Fruit fly (Drosophila melanogaster): ENCODE measurements around the gene CG12003.

The CG12003 gene

dm6 chr3L:1578391-1578948 lies 13.3 kb downstream of the CG12003 start (continued):
- TF ChIP-seq CrebB (tag; optimal IDR thresholded peaks at IDR 0.05) (no peak), D (optimal IDR thresholded peaks at IDR 0.05) (no peak), D (GFP tag; optimal IDR thresholded peaks at IDR 0.05) (peak; percentile 9), pan (optimal IDR thresholded peaks at IDR 0.05) (no peak), pan (GFP tag; optimal IDR thresholded peaks at IDR 0.05 in 1 of 2, IDR thresholded peaks at IDR 0.05 in 1 of 2) (peak in 1 of 2 experiments; percentile 56), odd (GFP tag; optimal IDR thresholded peaks at IDR 0.05) (peak; percentile 50), sisA (GFP tag; IDR thresholded peaks at IDR 0.05) (peak; percentile 57; the same call in 1 of the 2 replicates), Nf-YC (tag; optimal IDR thresholded peaks at IDR 0.05) (no peak), CG17328 (GFP tag; IDR thresholded peaks at IDR 0.05) (no peak), tap (tag; optimal IDR thresholded peaks at IDR 0.05) (peak; percentile 17), inv (GFP tag; IDR thresholded peaks at IDR 0.05; ENCODE audit: partially characterized antibody) (no peak), zfh1 (GFP tag; IDR thresholded peaks at IDR 0.05) (peak; percentile 54; the same call in 2 of the 3 replicates), ato (GFP tag; IDR thresholded peaks at IDR 0.05; ENCODE audit: partially characterized antibody) (no peak), CG7987 (GFP tag; optimal IDR thresholded peaks at IDR 0.05) (no peak), NfI (GFP tag; optimal IDR thresholded peaks at IDR 0.05) (no peak), her (GFP tag; optimal IDR thresholded peaks at IDR 0.05) (peak; percentile 6), cas (GFP tag; IDR thresholded peaks at IDR 0.05) (no peak), CG7357 (GFP tag; IDR thresholded peaks at IDR 0.05) (no peak), fd3F (GFP tag; optimal IDR thresholded peaks at IDR 0.05) (peak; percentile 3), sr (GFP tag; IDR thresholded peaks at IDR 0.05) (0 out of 3 replicates have a peak, but pooled peaks have one; percentile 27), gt (GFP tag; IDR thresholded peaks at IDR 0.05) (no peak), CG43689 (GFP tag; IDR thresholded peaks at IDR 0.05) (no peak), HLH4C (GFP tag; IDR thresholded peaks at IDR 0.05; ENCODE audit: partially characterized antibody) (no peak), psq (GFP tag; optimal IDR thresholded peaks at IDR 0.05) (no peak), maf-S (GFP tag; optimal IDR thresholded peaks at IDR 0.05) (no peak), eyg (GFP tag; optimal IDR thresholded peaks at IDR 0.05) (peak; percentile 29), CG6689 (GFP tag; IDR thresholded peaks at IDR 0.05) (peak; percentile 45; the same call in 1 of the 2 replicates), slbo (GFP tag; IDR thresholded peaks at IDR 0.05) (peak; percentile 27), CG1792 (GFP tag; optimal IDR thresholded peaks at IDR 0.05) (no peak), chif (GFP tag; optimal IDR thresholded peaks at IDR 0.05) (peak in 1 of 2 experiments; percentile 8), ttk (GFP tag; IDR thresholded peaks at IDR 0.05) (no peak), chm (GFP tag; IDR thresholded peaks at IDR 0.05) (no peak), CG6654 (GFP tag; optimal IDR thresholded peaks at IDR 0.05) (no peak), phol (tag; optimal IDR thresholded peaks at IDR 0.05) (peak; percentile 75), nom (GFP tag; optimal IDR thresholded peaks at IDR 0.05) (no peak), E2f1 (GFP tag; IDR thresholded peaks at IDR 0.05) (0 out of 2 replicates have a peak, but pooled peaks have one; percentile 35), CG15073 (GFP tag; optimal IDR thresholded peaks at IDR 0.05) (no peak), CG8765 (GFP tag; IDR thresholded peaks at IDR 0.05) (no peak), CG1024 (GFP tag; IDR thresholded peaks at IDR 0.05) (no peak), grau (tag; optimal IDR thresholded peaks at IDR 0.05) (peak; percentile 80), onecut (GFP tag; IDR thresholded peaks at IDR 0.05) (peak; percentile 25; the same call in 1 of the 2 replicates), CG11093 (GFP tag; IDR thresholded peaks at IDR 0.05) (no peak), row (GFP tag; IDR thresholded peaks at IDR 0.05) (peak; percentile 57; the same call in 2 of the 3 replicates), sens-2 (GFP tag; IDR thresholded peaks at IDR 0.05) (no peak), danr (GFP tag; IDR thresholded peaks at IDR 0.05) (no peak), ham (GFP tag; IDR thresholded peaks at IDR 0.05) (no peak), CG7745 (tag; optimal IDR thresholded peaks at IDR 0.05) (no peak), CG2202 (tag; optimal IDR thresholded peaks at IDR 0.05) (no peak), Oaz (GFP tag; IDR thresholded peaks at IDR 0.05) (no peak), Hr78 (GFP tag; optimal IDR thresholded peaks at IDR 0.05) (no peak), ro (GFP tag; IDR thresholded peaks at IDR 0.05) (no peak), pita (GFP tag; optimal IDR thresholded peaks at IDR 0.05) (no peak)

Measured in whole organism, embryonic.